Fruit fly (Drosophila melanogaster): ENCODE data around the gene Oscillin.

Oscillin gene

DNA sequence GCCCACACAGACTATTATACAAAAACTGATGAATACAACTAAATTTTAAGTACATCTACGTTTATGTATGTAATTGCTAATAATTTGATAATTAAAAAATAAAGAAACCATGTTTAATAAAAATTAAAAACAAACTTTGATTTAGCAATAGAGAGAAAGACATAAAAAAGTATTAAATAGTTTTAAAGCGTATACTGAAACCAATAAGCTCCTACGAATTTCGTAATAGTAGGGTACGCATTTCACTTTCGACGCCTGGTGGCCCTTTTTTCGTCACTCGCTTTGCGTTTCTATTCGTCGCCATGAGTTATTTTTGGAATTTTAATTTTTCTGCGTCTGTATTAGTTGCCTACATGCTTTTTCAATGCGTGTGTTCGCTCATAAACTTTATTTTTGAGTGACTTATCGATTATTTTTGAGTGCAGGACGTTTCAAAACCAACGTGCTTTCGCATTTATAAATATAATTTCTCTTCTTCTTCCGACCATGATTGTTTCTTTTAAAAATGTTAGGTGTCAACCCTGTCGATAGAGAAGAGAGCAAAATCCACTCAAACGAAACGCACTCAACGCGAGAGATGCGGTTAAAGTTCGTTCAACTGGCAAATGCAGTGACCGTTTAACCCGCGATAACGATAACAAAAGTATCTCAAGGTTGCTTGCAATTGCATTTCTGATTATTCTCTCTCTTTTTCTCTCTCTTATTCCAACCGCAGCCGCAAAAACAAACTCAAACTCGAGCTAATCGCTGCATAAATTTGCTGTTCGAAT lies at the start of gene Oscillin:
Gene Oscillin, plus strand, starts transcription at position 569 of the 770 bp plus-strand sequence.
- TF ChIP-seq noc (tag; optimal IDR thresholded peaks at IDR 0.05) = no peak

DNA sequence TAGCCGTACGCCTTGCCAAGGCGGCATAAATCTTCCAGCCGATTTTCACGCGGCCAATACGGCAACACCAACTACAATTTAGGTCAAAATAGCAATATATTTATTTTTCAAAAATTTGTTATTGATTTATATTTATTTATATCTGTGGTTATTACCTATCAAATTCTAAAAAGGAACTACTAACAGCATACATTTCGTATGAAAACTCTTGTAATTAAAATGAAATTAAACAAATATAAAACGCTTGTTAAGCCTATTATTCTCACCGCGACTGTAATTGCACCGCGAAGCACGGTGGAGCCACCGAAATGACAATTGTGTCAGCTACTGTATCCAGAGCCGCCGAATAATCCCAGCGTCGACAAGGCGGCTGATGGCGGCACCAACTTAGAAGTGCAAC lies 47.4 kb upstream of the Oscillin start:
- TF ChIP-seq noc (tag; optimal IDR thresholded peaks at IDR 0.05) = no peak

DNA sequence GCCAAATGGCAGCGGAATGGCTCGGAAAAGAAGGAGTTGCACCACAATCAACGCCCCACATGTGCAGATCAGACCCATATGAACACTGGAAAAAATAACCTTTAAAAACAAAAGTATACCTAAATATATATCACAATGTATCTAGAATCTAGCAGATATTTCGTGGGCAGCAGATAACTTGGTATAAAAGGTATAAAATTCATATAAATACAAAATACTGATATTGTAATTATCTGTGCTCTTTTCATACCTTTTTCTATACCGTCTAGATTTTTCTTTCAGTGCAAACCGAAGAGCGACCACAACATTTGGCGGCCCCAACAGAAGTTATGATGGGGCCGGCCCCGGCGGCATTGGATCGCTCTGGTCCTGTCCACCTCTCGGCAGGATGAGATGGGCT lies 45.6 kb upstream of the Oscillin start:
- no peak for TF ChIP-seq noc (tag; optimal IDR thresholded peaks at IDR 0.05)

DNA sequence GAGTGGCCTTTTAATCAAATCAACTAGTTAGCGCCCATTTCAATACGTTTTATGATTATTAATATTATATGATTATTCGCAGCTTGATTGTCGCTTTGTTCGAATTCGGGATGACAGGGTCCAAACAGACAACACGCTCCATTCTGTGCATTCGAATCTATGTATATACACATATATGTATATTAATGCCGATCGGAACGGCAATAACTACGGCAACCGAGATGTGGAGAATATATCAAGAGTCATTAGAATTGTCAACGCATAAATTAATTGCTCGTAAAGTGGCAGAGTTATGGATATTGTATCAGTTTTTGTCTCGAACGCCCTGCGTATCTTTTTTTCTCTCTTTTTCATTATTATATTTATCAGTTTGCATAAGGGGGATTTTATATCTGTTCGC lies 44.0 kb upstream of the Oscillin start:
- no peak for TF ChIP-seq noc (tag; optimal IDR thresholded peaks at IDR 0.05)

DNA sequence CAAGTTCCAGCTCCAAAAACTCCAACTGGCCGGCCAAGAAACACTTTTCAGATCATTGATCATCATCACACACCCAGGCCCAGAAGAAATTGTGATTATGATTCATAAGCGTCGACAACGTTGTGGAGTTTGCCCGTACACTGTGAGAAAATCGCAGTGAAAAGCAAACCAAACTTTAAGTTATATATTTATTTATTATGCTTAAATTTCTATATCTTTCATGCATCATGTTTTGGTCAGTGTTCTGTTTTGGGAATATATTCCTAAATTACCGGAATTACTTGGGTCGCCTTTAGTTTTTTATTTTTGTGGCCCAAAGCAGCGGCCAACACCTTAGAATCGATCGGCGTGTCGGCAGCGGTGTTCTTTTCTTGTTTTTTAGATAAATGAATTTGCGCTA lies 41.8 kb upstream of the Oscillin start:
- no peak for TF ChIP-seq noc (tag; optimal IDR thresholded peaks at IDR 0.05)

DNA sequence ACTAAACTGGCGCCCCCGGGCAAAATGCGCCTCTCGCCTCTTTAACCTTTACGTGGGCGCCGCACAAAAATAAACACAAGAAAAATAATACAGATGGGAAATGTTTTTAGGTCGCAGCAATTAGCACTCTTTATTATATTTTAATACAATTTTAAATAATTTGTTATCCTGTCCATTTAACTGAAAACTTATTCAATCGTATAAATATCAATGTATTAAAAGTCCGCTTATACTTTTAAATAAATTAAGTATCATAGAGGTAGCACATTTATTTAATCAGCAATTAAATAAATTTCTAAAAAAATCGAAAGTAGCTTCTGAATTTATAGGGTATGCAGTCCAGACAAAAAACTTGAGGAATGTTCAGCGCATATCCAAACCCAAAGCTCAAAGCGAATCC lies 39.8 kb upstream of the Oscillin start:
- no peak for TF ChIP-seq noc (tag; optimal IDR thresholded peaks at IDR 0.05)

DNA sequence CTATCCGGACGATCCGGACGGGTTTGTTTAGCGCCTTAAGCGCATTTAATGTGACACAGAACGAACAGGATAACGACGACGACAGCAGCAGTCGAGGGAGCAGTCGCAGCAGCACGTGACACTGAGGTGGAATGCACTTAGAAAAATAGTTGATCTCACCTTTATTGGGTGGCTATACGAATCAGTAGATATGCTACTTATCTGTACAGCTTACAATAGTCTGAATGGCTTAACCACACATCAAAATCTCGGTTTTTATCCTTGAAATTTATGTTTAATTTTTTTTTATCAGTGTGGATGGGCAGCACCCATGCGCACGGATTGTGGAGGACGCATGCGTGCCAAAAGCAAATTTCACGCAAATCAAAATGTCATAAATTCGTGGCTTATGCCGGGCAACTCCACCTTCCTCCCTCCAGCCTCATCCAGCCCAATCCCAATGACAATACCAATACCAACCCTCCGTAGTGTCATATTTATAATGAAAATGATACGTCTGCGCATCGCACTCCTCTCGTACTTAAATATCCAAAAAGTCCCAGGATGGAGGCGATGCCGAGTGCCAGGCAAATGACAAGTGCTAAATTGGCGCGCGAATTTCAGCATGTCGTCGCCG lies 39.0 kb upstream of the Oscillin start:
- TF ChIP-seq noc (tag; optimal IDR thresholded peaks at IDR 0.05) = no peak

DNA sequence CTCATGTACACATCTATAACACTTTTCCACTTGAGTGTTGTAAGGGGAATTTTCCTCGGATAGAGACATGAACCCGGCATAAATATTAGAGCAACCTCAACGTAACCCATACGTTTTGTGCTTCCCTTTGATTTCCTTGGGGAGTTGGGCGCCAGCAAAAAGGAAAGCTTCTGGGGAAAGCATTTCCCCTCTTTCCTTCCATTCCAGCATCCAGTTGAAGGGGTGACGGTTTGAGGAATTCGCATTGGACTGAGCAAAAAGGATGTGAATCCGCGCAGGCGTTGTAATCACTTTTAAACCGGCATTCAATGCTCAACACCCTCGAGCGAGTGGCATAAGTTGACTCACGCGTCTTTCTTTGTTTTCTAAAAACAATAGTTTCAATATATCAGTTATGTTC lies 31.9 kb upstream of the Oscillin start:
- no peak for TF ChIP-seq noc (tag; optimal IDR thresholded peaks at IDR 0.05)

DNA sequence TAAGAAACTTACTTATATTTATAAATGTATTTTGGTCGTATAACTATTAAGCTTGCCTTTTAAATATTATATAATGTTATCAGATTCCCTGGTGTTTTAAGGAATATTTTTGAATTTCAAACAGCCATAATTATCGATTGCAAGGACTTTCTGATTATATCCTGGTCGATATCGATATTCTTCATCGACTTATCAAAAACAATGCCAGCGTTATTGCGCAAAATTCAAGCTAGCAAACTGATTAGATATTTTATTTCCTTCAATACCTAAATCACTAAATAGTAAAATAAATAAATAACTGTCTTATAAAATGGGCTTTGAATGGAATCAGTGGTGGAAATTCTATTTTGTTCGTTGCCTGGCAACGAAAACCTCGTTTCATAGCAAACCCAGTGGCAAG lies 29.5 kb upstream of the Oscillin start, which contains the start of gene CG14020:
Gene CG14020, plus strand, starts transcription at position 345 of the 400 bp plus-strand sequence.
- TF ChIP-seq noc (tag; optimal IDR thresholded peaks at IDR 0.05) = no peak

DNA sequence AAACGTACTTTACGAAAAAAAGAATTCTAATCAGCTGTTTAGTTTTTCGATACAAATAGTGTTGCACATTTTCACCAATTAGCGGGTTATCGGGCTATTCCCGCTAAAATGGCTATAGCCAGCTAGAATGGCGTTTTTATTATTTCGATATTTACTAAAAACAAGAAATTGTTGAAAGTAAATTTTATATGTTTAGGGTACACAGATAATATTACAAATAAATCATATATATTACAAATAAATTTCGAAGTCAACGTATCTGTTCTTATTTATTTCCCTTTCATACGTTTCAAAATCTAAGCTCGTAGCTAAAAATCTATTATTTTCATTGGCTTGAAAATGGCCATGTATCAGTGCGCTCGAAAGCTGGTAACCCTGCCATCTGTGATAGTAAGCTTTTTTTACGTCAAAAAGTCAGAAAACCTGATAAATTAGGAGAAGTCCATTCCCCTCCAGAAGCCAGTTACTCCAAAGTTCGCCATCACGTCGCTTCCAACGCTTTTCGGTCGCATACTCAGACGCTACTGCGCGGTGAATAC lies 27.0 kb upstream of the Oscillin start, which contains the start of the genes CG7382 and cl:
Gene CG7382, minus strand, starts transcription at position 51 of the 539 bp plus-strand sequence.
Gene cl, plus strand, starts transcription at position 290 of the 539 bp plus-strand sequence.
- TF ChIP-seq noc (tag; optimal IDR thresholded peaks at IDR 0.05) = no peak

DNA sequence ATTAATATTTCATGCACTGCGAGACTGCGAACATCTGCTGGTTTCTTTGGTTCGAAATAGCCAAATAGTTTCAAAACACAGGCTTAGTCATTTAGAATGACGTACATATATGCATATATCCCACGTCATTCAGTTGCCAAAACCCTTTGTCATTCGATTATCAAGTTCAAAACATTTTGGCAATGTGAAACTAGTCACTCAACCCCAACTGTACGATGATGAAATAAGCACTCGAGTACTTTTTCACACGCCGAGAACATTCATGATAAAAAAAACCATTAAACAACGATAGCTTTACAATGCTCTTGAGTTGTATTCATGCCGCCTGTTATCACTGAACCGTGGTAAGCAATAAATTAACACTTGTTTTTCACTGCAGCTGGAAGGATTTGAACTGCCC lies 26.1 kb upstream of the Oscillin start:
- no peak for TF ChIP-seq noc (tag; optimal IDR thresholded peaks at IDR 0.05)

DNA sequence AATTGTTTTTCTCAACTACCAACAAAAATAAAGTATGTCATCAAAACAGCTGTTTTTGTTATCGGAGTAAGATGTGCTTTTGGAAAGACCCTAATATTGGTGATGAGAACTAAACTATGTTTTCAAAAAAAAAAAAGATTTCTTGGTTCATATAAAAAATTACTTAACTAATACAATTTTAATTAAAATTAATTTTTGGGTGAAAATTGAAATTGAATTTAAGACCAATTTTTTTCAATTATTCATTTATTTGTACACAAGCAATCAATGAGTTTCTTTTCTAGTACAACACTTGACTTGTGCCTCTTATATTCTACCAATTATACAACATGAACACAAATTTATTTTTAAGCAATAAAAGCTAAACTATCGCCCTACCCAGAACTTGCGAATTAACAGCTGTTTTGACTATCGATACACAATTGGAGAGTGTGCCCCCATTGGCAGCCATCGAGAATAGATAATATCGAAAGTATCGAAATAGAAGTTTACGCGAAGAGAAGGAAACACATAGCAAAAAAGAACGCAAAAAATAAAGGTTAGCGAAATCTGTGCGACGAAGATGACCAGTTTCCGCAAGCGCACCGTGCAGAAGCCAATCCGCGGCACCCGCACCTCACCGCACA lies 22.9 kb upstream of the Oscillin start, which contains the start of the genes Vps52 and Elp4:
Gene Vps52, minus strand, starts transcription at position 51 of the 626 bp plus-strand sequence.
Gene Elp4, plus strand, starts transcription at position 292 of the 626 bp plus-strand sequence.
- peak; percentile 75 for TF ChIP-seq noc (tag; optimal IDR thresholded peaks at IDR 0.05)

DNA sequence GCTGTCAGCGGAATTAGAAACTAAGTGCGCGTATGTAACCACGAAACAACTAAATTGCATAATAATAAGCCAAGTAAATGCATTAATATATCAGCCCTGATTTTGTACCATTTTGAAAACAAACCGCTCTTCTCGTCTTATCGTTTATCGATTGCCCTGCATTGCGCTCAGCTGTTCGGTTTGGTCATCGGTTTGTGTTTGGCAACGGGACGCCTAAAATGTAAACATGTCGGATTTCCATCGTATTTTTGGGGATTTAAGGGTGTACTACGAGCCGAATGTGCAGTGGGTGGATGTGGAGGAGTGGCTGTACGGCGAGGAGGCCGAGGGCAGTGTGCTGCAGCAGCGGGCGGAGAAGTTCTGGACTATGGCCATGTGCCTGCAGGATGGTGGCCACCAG lies 21.2 kb upstream of the Oscillin start, which contains the start of gene Cap-D3:
Gene Cap-D3, plus strand, starts transcription at position 183 of the 400 bp plus-strand sequence.
- TF ChIP-seq noc (tag; optimal IDR thresholded peaks at IDR 0.05) = no peak

DNA sequence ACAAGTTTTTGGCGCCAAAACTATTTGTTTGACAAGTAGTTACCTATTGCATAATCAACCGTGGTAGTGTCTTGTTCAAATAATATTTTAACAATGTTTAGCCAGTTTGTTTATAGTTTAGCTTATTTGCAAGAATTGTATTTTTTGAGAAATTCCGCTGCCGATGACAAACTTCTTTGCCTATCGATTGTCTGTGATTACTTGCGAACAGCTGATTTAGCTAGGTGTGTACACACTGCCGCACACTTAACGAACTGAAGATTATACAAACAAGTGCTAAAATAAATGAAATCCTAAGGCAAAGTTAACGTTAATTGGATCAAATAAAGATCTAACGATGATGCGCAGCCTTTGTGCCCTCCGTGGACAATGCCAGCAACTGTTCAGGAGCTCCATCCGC lies 20.1 kb upstream of the Oscillin start, which contains the start of gene Cox11:
Gene Cox11, plus strand, starts transcription at position 220 of the 400 bp plus-strand sequence.
- TF ChIP-seq noc (tag; optimal IDR thresholded peaks at IDR 0.05) = no peak

DNA sequence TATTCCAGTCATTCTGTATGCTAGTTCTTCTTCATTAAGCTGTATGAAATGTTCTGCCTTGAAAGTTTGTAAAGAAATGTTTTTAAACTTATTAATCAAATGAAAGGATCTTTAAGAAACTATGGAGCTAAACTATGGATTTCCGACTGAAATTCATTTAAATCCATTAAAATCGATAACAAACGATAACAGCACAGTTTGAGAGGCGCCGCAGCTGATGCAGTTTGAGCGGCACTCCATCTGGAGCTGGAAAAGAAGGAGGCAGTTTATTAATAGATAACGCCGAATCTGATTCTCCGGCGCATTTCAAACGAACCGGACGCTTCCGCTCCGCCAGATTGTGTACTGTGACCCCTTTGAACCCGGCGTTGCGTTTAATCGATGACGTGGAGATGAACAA lies 19.0 kb upstream of the Oscillin start, which contains the start of gene CG31915:
Gene CG31915, plus strand, starts transcription at position 263 of the 400 bp plus-strand sequence.
- TF ChIP-seq noc (tag; optimal IDR thresholded peaks at IDR 0.05) = no peak

DNA sequence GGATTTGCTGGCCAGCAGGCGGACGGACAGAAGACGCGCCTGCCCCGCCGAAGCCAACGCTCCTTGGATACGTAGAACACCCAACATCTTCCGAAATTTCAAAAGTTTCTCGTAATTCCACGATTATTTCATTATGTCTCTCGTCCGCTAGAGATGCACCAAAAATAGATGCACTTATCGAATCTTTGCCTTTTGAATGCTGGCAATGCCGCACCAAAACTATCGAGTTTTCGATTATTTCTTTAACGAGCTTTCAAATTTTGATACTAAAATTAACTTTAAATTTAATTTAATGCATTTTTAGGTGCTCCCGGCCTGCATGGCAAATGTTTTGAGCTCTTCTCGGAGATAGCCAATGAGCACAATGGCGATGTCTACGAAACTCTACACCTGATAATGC lies 14.8 kb upstream of the Oscillin start, which contains the start of gene Coq6:
Gene Coq6, minus strand, starts transcription at position 163 of the 400 bp plus-strand sequence.
- TF ChIP-seq noc (tag; optimal IDR thresholded peaks at IDR 0.05) = no peak
